Fruit fly (Drosophila melanogaster) whole organism, pupa: ENCODE results near the gene ash2.

Experiments used
- CG10348 ChIP-seq: fragments of 200-800 bp; sonication (Bioruptor generic); IDR thresholded peaks from 2 replicates; pipeline ENCODE4 v1.3.6; 2022; ENCODE audit warnings: missing biosample characterization, missing genetic modification characterization
- CG12605 ChIP-seq: fragments of 200-800 bp; sonication (Bioruptor generic); IDR thresholded peaks from 2 replicates; pipeline ENCODE4 v1.3.6; 2022; ENCODE audit warnings: missing biosample characterization, missing genetic modification characterization
- CG13204 ChIP-seq: fragments of 200-800 bp; sonication (Bioruptor generic); optimal IDR thresholded peaks from 2 replicates; lab custom pipeline; 2018; ENCODE audit warnings: missing biosample characterization, mild to moderate bottlenecking, missing genetic modification characterization, moderate library complexity
- CG14655 ChIP-seq: fragments of 200-800 bp; sonication (Bioruptor generic); optimal IDR thresholded peaks from 3 replicates; lab custom pipeline; 2017; ENCODE audit warnings: mild to moderate bottlenecking, missing biosample characterization, missing genetic modification reagents, missing genetic modification characterization
- CG15710 ChIP-seq: fragments of 200-800 bp; sonication (Bioruptor generic); optimal IDR thresholded peaks from 2 replicates; lab custom pipeline; 2018; ENCODE audit warnings: missing biosample characterization, mild to moderate bottlenecking, missing genetic modification characterization, moderate library complexity
- CG17806 ChIP-seq: fragments of 200-800 bp; sonication (Bioruptor generic); optimal IDR thresholded peaks from 2 replicates; lab custom pipeline; 2018; ENCODE audit warnings: missing biosample characterization, mild to moderate bottlenecking, missing genetic modification characterization, moderate library complexity
- CG32121 ChIP-seq: fragments of 200-800 bp; sonication (Bioruptor generic); IDR thresholded peaks from 2 replicates; pipeline ENCODE4 v1.3.6; 2022; ENCODE audit warnings: missing biosample characterization, missing genetic modification characterization
- CG34367 ChIP-seq: fragments of 200-800 bp; sonication (Bioruptor generic); optimal IDR thresholded peaks from 2 replicates; lab custom pipeline; 2018; ENCODE audit warnings: missing biosample characterization, mild to moderate bottlenecking, missing genetic modification characterization
- CG4496 ChIP-seq: fragments of 200-800 bp; sonication (Bioruptor generic); IDR thresholded peaks from 3 replicates; pipeline ENCODE4 v1.3.6; 2022; ENCODE audit warnings: missing biosample characterization, missing genetic modification characterization
- CG8159 ChIP-seq: fragments of 200-800 bp; sonication (Bioruptor generic); optimal IDR thresholded peaks from 3 replicates; lab custom pipeline; 2018; ENCODE audit warnings: missing biosample characterization, mild to moderate bottlenecking, missing genetic modification characterization, moderate library complexity
- CG8301 ChIP-seq: fragments of 200-800 bp; sonication (Bioruptor generic); optimal IDR thresholded peaks from 2 replicates; lab custom pipeline; 2018; ENCODE audit warnings: missing biosample characterization, mild to moderate bottlenecking, missing genetic modification characterization
- CG9948 ChIP-seq: fragments of 200-800 bp; sonication (Bioruptor generic); optimal IDR thresholded peaks from 2 replicates; lab custom pipeline; 2018; ENCODE audit warnings: missing biosample characterization, mild to moderate bottlenecking, missing genetic modification characterization, moderate library complexity
- D1 ChIP-seq: fragments of 200-800 bp; sonication (Bioruptor generic); optimal IDR thresholded peaks from 2 replicates; lab custom pipeline; 2018; ENCODE audit warnings: missing biosample characterization, mild to moderate bottlenecking, missing genetic modification characterization, moderate library complexity
- EcR ChIP-seq: fragments of 200-800 bp; sonication (Bioruptor generic); optimal IDR thresholded peaks from 3 replicates; lab custom pipeline; 2019; ENCODE audit warnings: missing biosample characterization, missing genetic modification characterization, mild to moderate bottlenecking, moderate library complexity, missing genetic modification reagents
- Ets98B ChIP-seq: fragments of 200-800 bp; sonication (Bioruptor generic); IDR thresholded peaks from 2 replicates; pipeline ENCODE4 v1.3.6; 2022; ENCODE audit warnings: missing biosample characterization, missing genetic modification characterization
- Pif1A ChIP-seq: fragments of 200-800 bp; sonication (Bioruptor generic); optimal IDR thresholded peaks from 3 replicates; lab custom pipeline; 2016; ENCODE audit warnings: missing biosample characterization, missing genetic modification characterization
- Pif1B ChIP-seq: fragments of 200-800 bp; sonication (Bioruptor generic); optimal IDR thresholded peaks from 3 replicates; lab custom pipeline; 2016; ENCODE audit warnings: missing biosample characterization, missing genetic modification characterization
- Snoo ChIP-seq: fragments of 200-800 bp; sonication (Bioruptor generic); optimal IDR thresholded peaks from 3 replicates; lab custom pipeline; 2017; ENCODE audit warnings: missing biosample characterization, mild to moderate bottlenecking, missing genetic modification characterization, inconsistent platforms
- fd96Ca ChIP-seq: fragments of 200-800 bp; sonication (Bioruptor generic); IDR thresholded peaks from 3 replicates; pipeline ENCODE4 v1.3.6; 2022; ENCODE audit warnings: missing biosample characterization, missing genetic modification characterization
- gl ChIP-seq: fragments of 200-800 bp; sonication (Bioruptor generic); optimal IDR thresholded peaks from 2 replicates; lab custom pipeline; 2018; ENCODE audit warnings: missing biosample characterization, mild to moderate bottlenecking, missing genetic modification characterization
- rn ChIP-seq: fragments of 200-800 bp; sonication (Bioruptor generic); IDR thresholded peaks from 2 replicates; pipeline ENCODE4 v1.3.6; 2022; ENCODE audit warnings: missing biosample characterization, missing genetic modification characterization

The ash2 gene

dm6 chr3R:24634957-24635356 is 15.0 kb upstream of the ash2 start, which contains the start of gene MtnF:
MtnF (minus strand) TSS chr3R:24635165.
- TF ChIP-seq CG12605 (GFP tag; lab: Robert Waterston, UW) (peak; percentile 83), CG14655 (no peak)

- no peak for TF ChIP-seq Pif1B (GFP tag; lab: Kevin White, UChicago)
- no peak for TF ChIP-seq CG8159 (tag; lab: Kevin White, UChicago)
- TF ChIP-seq CG12605 (GFP tag; lab: Robert Waterston, UW), result peak; percentile 69
- no peak for TF ChIP-seq CG8301 (tag; lab: Kevin White, UChicago)
- peak; percentile 68 for TF ChIP-seq CG32121
- TF ChIP-seq CG9948, result no peak
- TF ChIP-seq CG15710, result no peak
- peak; percentile 60; the same call in 2 of the 3 replicates for TF ChIP-seq fd96Ca (GFP tag; lab: Robert Waterston, UW)
- no peak for TF ChIP-seq rn (GFP tag; lab: Robert Waterston, UW)
- TF ChIP-seq CG34367, result no peak
- TF ChIP-seq Snoo (tag; lab: Kevin White, UChicago), result no peak
- no peak for TF ChIP-seq EcR (GFP tag; lab: Kevin White, UChicago)
- no peak for TF ChIP-seq CG10348
- TF ChIP-seq D1 (tag; lab: Kevin White, UChicago), result no peak
- no peak for TF ChIP-seq CG13204 (GFP tag; lab: Kevin White, UChicago)
- TF ChIP-seq CG14655, result no peak
- no peak for TF ChIP-seq Pif1A
- TF ChIP-seq gl, result no peak
- no peak for TF ChIP-seq CG17806 (tag; lab: Kevin White, UChicago)
- peak; percentile 71 for TF ChIP-seq Ets98B (GFP tag; lab: Robert Waterston, UW)
- TF ChIP-seq CG4496 (GFP tag; lab: Robert Waterston, UW), result no peak; the same call in 1 of the 3 replicates
These were observed 1.1 kb downstream of the ash2 start for dm6 chr3R:24651044-24651459.

dm6 chr3R:24654770-24655322 is 4.9 kb downstream of the ash2 start, which contains the start of the genes CG31125 and CG6695:
CG31125 (minus strand) TSS chr3R:24654820.
CG6695 (plus strand) TSS chr3R:24655160.
- TF ChIP-seq EcR (GFP tag; lab: Kevin White, UChicago) (no peak), CG9948 (peak; percentile 6), CG15710 (peak; percentile 40), CG4496 (GFP tag; lab: Robert Waterston, UW) (no peak)
- TF ChIP-seq, all 21 proteins: peak for 2

- TF ChIP-seq CG15710 (no peak), Snoo (tag; lab: Kevin White, UChicago) (no peak), gl (no peak), CG12605 (GFP tag; lab: Robert Waterston, UW) (no peak), Pif1B (GFP tag; lab: Kevin White, UChicago) (no peak), EcR (GFP tag; lab: Kevin White, UChicago) (no peak), CG4496 (GFP tag; lab: Robert Waterston, UW) (no peak), CG17806 (tag; lab: Kevin White, UChicago) (no peak), rn (GFP tag; lab: Robert Waterston, UW) (no peak), fd96Ca (GFP tag; lab: Robert Waterston, UW) (no peak), CG32121 (no peak), CG9948 (no peak), CG14655 (no peak), CG8301 (tag; lab: Kevin White, UChicago) (no peak), CG10348 (no peak), CG13204 (GFP tag; lab: Kevin White, UChicago) (no peak), Pif1A (no peak), CG8159 (tag; lab: Kevin White, UChicago) (no peak), Ets98B (GFP tag; lab: Robert Waterston, UW) (no peak)
These were observed 9.4 kb downstream of the ash2 start, which contains the start of gene CG31126 for dm6 chr3R:24659173-24659846. CG31126 (plus strand) TSS chr3R:24659621.

DNA sequence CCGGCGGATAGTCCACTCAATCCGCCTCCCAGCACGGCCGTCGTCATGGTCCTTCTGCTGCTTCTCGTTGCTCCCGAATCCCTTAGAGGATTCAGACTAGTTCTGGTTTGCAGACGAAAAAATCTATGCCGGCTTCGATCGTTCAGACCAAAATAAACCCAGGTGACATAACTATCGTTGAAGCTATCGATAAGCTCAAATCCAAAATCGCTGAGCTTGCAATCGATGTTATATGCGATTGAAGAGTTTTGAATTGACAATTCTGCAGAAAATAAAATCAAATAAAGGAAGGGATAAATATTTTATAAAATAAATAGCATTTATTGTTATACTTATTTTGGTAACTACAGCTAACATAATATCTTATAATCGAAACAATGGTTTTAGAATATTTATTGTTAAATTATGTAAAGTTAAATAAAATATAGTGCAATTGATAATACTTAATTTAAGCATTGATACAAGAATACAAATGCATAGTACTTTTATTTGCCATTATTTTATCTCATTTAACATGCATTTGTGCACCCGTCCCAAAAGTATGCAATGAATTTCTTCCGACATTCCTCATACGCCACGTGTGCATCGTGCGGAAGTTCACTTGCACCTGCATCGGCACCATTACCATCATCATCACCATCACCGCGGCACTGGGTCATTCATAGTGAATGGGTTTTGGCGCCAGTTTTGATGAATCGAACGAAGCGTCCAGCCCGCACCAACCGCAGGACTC is 11.9 kb downstream of the ash2 start, which contains the start of gene Ppox:
Ppox (minus strand) TSS at position 173 of the 733 bp plus-strand sequence.
- TF ChIP-seq rn (GFP tag; lab: Robert Waterston, UW), result no peak
- no peak for TF ChIP-seq CG15710
- no peak for TF ChIP-seq Ets98B (GFP tag; lab: Robert Waterston, UW)
- no peak for TF ChIP-seq D1 (tag; lab: Kevin White, UChicago)
- no peak for TF ChIP-seq CG17806 (tag; lab: Kevin White, UChicago)
- TF ChIP-seq CG10348, result no peak
- no peak for TF ChIP-seq Snoo (tag; lab: Kevin White, UChicago)
- no peak for TF ChIP-seq CG4496 (GFP tag; lab: Robert Waterston, UW)
- no peak for TF ChIP-seq CG34367
- TF ChIP-seq CG32121, result no peak
- no peak for TF ChIP-seq CG13204 (GFP tag; lab: Kevin White, UChicago)
- no peak for TF ChIP-seq Pif1A
- TF ChIP-seq fd96Ca (GFP tag; lab: Robert Waterston, UW), result no peak
- TF ChIP-seq Pif1B (GFP tag; lab: Kevin White, UChicago), result no peak
- no peak for TF ChIP-seq EcR (GFP tag; lab: Kevin White, UChicago)
- TF ChIP-seq CG9948, result no peak
- TF ChIP-seq gl, result no peak
- TF ChIP-seq CG8301 (tag; lab: Kevin White, UChicago), result no peak
- TF ChIP-seq, all 21 proteins: peak for 0
